Fruit fly (Drosophila melanogaster) whole organism, prepupa: ENCODE results near the gene Sol1.
A peak's percentile ranks its signal among the peaks of the same experiment; 100 is the strongest.

ENCODE experiments used
- CG11762 ChIP-seq: fragments of 200-800 bp; sonication (Bioruptor generic); optimal IDR thresholded peaks from 3 replicates; lab custom pipeline; 2016; ENCODE audit warnings: missing biosample characterization, missing genetic modification characterization; ENCODE audit not compliant: insufficient read depth
- CG6854 ChIP-seq: fragments of 200-800 bp; sonication (Bioruptor generic); optimal IDR thresholded peaks from 2 replicates; lab custom pipeline; 2017; ENCODE audit warnings: missing biosample characterization, mild to moderate bottlenecking, missing genetic modification characterization
- Eip78C ChIP-seq: fragments of 200-800 bp; sonication (Bioruptor generic); peaks from one replicate; lab custom pipeline; 2016; ENCODE audit warnings: missing biosample characterization, missing genetic modification characterization
- cyc ChIP-seq: fragments of 200-800 bp; sonication (Bioruptor generic); optimal IDR thresholded peaks from 3 replicates; lab custom pipeline; 2016; ENCODE audit warnings: missing biosample characterization, missing genetic modification characterization
- eg ChIP-seq: fragments of 200-800 bp; sonication (Bioruptor generic); IDR thresholded peaks from 3 replicates; pipeline ENCODE4 v1.3.6; 2022; ENCODE audit warnings: missing biosample characterization, missing genetic modification characterization
- fd59A ChIP-seq: fragments of 200-800 bp; sonication (Bioruptor generic); optimal IDR thresholded peaks from 2 replicates; lab custom pipeline; 2017; ENCODE audit warnings: missing biosample characterization, mild to moderate bottlenecking, missing genetic modification characterization, missing genetic modification reagents
- salr ChIP-seq, 2 experiments: fragments of 200-800 bp; sonication (Bioruptor generic); optimal IDR thresholded peaks; 3 replicates each; lab custom pipeline; 2016 to 2018; ENCODE audit warnings: missing biosample characterization in 2 of 2, missing genetic modification characterization in 2 of 2, mild to moderate bottlenecking in 1 of 2
- topi ChIP-seq: fragments of 200-800 bp; sonication (Bioruptor generic); optimal IDR thresholded peaks from 3 replicates; lab custom pipeline; 2016; ENCODE audit warnings: missing biosample characterization, missing genetic modification characterization
- vri ChIP-seq: fragments of 200-800 bp; sonication (Bioruptor generic); optimal IDR thresholded peaks from 3 replicates; lab custom pipeline; 2016; ENCODE audit warnings: missing biosample characterization, mild to moderate bottlenecking, missing genetic modification characterization

- TF ChIP-seq Eip78C (GFP tag; lab: Kevin White, UChicago) (no peak), CG11762 (GFP tag; lab: Kevin White, UChicago) (no peak), salr (GFP tag; optimal IDR thresholded peaks at IDR 0.05; lab: Kevin White, UChicago) (no peak), topi (GFP tag; lab: Kevin White, UChicago) (no peak), eg (GFP tag; lab: Robert Waterston, UW) (no peak), fd59A (GFP tag; lab: Kevin White, UChicago) (no peak), cyc (no peak), vri (GFP tag; lab: Kevin White, UChicago) (peak; percentile 18), CG6854 (GFP tag; lab: Kevin White, UChicago) (no peak)
These were observed 19.1 kb downstream of the Sol1 start for dm6 chr3R:12405134-12405533.
